Worm (Caenorhabditis elegans) whole organism, L4/young adult: ENCODE data around the gene T21B10.3.
A peak's percentile ranks its signal among the peaks of the same experiment; 100 is the strongest.

Experiments used
- W03F9.2 ChIP-seq: fragments of 150-350 bp; optimal IDR thresholded peaks from 2 replicates; lab custom pipeline; 2014; ENCODE audit warnings: missing biosample characterization, missing genetic modification characterization
- dao-5 ChIP-seq: sonication (generic microtip); optimal IDR thresholded peaks from 2 replicates; lab custom pipeline; 2016; ENCODE audit warnings: missing genotype, missing genetic modification characterization, moderate library complexity, missing compliant biosample characterization
- him-1 ChIP-seq: sonication (generic microtip); optimal IDR thresholded peaks from 2 replicates; lab custom pipeline; 2016; ENCODE audit warnings: missing genotype, missing genetic modification reagents, missing genetic modification characterization, missing compliant biosample characterization

The T21B10.3 gene

DNA sequence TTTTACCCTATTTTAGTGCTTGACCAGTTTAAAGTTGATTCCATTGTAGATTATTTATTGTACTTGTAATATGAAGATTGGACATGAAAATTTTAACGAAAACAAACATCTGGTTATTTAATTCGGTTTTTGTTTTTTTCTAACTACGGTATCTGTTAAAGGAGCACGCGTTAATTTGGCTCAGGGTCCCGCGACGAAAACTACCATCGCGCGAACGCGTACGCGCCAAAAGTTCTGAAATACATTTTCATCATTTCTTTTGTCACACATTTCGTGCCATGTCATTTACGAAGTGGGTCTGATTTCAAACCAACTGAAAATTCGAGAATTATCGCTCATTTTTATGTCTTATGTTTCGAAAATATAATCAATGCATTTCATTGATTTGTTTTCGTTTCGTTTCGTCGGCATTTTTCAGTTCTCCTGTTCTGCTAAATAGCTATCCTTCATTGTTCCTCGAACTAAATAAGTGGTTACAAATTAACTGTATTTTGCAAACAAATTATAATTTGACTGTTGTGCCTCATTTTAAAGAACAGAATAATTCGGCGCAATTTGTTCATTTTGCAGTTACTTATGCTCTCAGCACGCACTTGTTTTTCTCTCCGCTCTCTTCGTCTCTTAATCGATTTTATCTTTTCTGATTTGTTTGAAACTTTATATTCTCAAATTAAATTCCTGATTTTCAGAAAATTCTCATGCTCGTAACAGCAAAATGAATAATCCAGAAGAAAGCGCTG, at the start of gene T21B10.3:
TSS of gene T21B10.3 (plus strand) at position 690 of the 740 bp plus-strand sequence.
- TF ChIP-seq him-1 (peak; percentile 22), dao-5 (tag; lab: Kevin White, UChicago) (no peak), W03F9.2 (tag; lab: Kevin White, UChicago) (peak; percentile 68)

DNA sequence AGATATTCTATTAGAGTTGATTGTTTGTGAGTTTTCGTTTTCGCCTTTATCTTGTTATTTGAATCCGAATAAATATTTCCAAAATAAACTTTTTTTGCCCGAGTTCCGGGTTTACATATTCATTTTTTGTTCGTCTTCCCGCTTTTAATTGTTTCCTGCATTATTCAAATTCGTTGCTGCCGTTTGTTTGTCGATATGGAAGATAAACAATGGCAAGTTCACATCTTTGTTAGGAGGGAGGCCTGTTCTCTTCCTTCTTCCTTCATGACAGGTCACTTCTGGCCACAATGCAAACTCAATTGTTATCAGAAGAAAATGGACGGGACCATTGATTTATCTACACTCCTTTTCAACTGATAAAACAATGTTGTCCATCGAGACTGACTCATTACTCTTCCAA, 44.6 kb upstream of the T21B10.3 start:
- TF ChIP-seq W03F9.2 (tag; lab: Kevin White, UChicago), result no peak
- TF ChIP-seq dao-5 (tag; lab: Kevin White, UChicago), result no peak
- TF ChIP-seq him-1, result no peak

DNA sequence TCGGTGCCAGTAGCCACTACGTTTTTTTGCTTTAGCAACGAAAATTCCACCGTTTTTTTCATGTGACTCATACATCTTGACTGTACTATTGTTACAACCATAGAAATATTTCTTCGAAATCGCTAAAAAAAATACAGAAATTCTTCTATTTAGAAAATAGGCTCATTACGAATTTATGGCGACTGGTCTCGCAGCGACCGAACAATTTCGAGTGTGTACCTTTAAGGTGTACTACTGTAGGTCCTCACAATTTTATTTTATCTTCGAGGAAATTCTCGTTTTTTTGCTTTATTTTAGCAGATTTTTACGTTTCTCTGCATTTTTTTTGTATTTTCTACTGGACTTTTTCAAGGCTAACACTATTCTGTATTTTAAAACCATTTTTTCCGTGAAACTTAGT, 44.2 kb upstream of the T21B10.3 start:
- TF ChIP-seq W03F9.2 (tag; lab: Kevin White, UChicago) (peak; percentile 37), dao-5 (tag; lab: Kevin White, UChicago) (no peak)

DNA sequence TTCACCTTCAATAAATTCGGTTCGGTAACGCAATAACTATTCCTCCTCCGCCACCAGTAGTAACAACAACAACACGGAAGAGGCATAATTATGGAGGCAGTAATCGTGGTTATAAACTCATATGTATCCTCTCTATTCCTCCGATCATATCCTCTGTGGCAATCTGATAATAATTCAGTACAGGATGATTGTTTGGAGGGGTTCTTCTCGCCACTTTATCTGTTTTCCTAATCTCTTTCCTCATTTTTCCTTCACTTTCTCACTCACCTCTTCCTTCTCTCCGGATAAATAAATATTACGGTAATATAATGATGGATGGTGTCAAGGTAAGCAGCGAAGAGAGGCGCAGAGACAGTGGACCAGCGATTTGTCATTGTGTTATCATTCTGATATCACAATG, 43.7 kb upstream of the T21B10.3 start:
- TF ChIP-seq dao-5 (tag; lab: Kevin White, UChicago) (no peak), W03F9.2 (tag; lab: Kevin White, UChicago) (no peak), him-1 (no peak)

DNA sequence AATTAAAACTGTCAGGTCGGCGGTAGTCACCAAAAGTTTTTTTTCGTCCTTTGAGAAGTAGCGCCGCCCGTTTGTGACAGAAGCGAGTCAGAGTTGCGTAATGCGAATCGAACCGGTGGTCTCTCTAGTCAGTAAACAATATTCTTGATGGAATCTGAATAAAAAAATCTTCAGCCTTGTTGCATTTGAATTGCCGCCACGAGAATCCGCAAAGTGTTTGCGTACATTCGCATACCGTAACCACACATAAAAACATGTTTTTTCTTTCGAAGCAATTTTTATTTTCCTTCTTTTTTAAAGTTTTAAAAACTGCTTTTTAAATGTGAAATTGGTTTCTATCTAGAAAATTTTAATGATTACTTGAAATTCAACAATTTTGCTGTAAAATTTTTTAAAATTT, 43.1 kb upstream of the T21B10.3 start:
- TF ChIP-seq him-1, result no peak
- TF ChIP-seq dao-5 (tag; lab: Kevin White, UChicago), result no peak
- TF ChIP-seq W03F9.2 (tag; lab: Kevin White, UChicago), result no peak

DNA sequence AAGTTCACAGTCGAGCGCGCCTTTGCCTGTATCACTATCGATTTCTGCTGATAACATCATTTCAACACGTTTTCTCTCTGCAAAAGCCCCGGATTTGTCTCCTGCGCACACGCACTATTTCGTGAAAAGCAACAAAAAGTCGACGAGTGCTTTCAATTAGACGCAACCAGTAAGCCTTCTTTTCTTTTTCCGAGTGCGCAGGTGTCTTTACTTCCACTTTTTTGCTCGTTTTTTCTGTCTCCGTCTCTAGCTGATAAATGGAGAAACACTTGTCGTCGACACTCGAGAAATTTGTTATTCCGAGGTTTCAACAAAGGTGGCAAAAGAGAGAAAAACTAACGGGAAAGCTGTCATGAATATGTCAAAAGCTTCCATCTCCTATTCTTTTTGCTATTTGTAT, 42.6 kb upstream of the T21B10.3 start:
- TF ChIP-seq dao-5 (tag; lab: Kevin White, UChicago) (no peak), W03F9.2 (tag; lab: Kevin White, UChicago) (no peak), him-1 (no peak)

DNA sequence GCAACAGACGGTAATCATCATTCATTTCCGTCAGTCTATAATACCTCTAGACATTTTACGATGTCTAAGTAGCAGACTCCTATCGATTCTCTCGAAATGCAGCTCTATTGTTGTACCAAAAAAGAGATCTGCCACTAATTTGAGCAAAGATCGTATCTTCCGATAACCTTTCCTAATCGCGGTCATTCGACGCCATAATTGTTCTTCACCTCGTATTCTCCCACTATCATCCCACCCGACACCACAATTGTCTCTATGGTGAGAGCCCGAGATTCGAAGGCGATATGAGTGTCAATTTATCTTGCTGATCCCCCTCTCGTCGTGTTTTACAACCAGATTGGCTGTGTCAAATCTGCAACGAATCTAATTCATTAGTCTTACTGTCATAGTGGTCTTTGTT, 38.8 kb upstream of the T21B10.3 start:
- TF ChIP-seq dao-5 (tag; lab: Kevin White, UChicago) (no peak), him-1 (no peak), W03F9.2 (tag; lab: Kevin White, UChicago) (no peak)

DNA sequence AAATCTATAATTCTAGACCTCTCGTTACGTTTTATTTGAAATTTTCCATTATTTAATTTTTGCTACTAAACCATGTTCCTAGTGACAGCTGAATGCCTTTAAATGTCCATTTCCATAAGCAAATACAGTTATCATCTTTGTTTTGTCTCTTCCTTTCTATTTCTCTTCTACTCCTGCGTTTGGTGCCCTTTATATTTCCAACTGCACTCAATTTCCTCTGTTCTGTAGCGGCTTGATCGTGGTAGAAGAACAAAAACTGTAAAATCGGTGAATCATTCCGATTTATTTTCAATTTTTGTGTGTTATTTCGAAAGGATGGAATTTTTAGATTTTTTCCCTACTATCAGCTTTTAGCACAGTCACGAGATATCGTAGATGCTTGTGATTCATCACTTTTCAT, 38.3 kb upstream of the T21B10.3 start:
- TF ChIP-seq him-1, result no peak
- no peak for TF ChIP-seq W03F9.2 (tag; lab: Kevin White, UChicago)
- TF ChIP-seq dao-5 (tag; lab: Kevin White, UChicago), result no peak

DNA sequence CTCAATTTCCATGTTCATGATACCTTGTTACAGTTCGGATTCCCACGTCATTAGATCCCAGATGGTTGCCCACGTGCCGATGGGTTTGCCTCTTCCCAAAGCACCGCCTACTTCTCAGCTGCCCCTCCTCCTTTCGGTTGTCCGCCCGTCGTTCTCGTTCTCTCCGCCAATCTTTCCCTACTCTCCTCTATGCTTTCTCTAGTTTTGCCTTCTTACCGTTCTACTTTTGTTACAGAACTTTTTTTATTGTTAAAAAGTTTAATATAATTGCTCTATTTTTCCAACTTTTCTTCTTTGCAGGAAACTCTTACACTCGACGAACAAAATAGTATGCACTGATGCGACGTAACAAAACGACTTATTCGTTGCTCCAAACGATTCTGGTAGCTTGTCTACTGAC, 37.6 kb upstream of the T21B10.3 start, which contains the start of gene lat-1:
TSS of gene lat-1 (plus strand) at position 301 of the 400 bp plus-strand sequence.
- TF ChIP-seq him-1, result no peak
- no peak for TF ChIP-seq W03F9.2 (tag; lab: Kevin White, UChicago)
- no peak for TF ChIP-seq dao-5 (tag; lab: Kevin White, UChicago)

DNA sequence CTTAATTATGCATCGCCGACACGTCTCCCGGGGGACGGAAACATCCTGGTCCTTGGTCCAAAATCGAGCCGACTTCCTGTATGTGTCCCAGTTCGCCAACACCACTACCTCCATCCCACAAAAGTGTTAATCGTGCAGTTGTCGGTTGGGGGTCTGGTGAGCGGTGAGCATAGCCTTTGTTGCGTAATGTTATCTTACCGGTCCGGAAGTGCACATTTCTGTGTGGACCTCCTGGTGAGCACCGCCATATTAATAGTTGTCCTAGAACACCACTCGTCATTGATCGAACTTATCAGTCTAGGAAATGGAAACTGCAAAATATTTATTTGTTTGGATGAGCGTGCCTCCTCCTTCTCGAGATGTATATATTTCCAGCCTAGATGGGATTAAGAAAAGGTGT, 36.9 kb upstream of the T21B10.3 start:
- TF ChIP-seq W03F9.2 (tag; lab: Kevin White, UChicago), result no peak
- TF ChIP-seq dao-5 (tag; lab: Kevin White, UChicago), result no peak
- TF ChIP-seq him-1, result no peak

DNA sequence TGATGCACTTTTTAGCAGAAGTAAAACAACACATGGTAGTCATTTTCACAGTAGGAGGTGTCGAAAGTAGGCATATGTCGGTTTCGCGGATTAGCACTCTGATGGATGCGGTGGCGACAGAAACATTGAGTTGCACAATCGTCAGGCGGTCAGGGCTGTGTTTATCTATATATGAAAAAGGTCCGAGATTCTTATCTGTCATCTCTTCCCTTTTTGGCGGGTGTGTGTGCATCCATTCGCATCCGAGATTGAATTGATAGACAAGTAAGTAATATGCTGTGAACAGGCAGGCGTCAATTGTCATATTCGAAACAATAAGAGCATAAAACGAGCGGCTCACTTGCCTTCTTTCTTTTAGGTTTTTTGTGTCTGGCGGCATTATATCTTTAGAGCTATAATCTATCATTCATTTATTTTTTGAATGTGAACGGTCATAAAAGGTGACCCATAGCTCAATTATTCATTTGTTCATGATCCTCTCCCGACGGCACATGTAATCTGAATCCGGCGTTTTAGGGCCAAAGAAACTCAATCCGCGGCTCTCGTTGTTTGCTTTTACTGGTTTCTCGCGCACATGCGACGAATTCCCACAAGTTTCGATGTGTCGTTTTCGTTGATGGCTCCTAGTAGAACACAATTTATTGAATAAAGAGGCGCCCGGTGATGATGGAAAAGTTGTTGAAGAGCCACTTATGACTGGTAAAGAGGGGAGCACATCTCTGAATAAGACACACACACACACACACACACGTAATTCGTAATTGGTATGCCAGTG, 35.4 kb upstream of the T21B10.3 start:
- TF ChIP-seq dao-5 (tag; lab: Kevin White, UChicago), result no peak
- TF ChIP-seq him-1, result no peak
- TF ChIP-seq W03F9.2 (tag; lab: Kevin White, UChicago), result no peak

DNA sequence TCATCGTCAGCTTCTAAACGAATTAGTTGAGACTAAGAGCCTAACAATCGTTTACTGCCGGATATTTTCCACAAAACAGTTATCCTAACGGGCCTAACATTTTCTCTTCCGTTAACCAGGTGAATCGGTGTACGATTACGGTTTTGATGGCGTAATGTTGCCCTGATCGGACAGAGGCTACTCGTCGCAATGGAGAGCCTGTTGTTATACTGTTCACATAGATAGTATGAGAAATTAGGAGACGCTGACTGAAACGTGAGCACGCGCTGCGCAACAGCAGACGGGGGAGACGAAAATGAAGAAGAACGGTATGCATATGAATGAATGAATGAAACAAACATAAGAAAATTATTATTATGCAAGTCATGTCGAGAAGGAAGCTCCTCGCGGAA, 34.8 kb upstream of the T21B10.3 start:
- TF ChIP-seq dao-5 (tag; lab: Kevin White, UChicago), result no peak
- TF ChIP-seq him-1, result no peak
- TF ChIP-seq W03F9.2 (tag; lab: Kevin White, UChicago), result no peak

DNA sequence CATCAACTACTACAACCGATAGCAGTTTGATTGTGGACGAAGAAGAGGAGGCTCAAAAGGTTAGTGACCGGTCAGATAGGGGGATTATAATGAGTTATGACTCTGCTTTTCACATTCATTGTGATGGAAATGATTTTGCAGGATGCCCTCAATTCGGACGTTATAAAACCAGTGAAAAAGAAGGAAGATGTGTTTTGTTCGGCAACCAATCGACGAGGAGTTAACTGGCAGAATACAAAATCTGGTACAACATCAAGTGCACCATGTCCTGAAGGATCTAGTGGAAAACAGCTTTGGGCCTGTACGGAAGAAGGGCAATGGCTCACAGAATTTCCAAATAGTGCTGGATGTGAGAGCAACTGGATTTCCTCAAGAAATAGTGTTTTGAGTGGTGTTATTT, 30.3 kb upstream of the T21B10.3 start:
- no peak for TF ChIP-seq W03F9.2 (tag; lab: Kevin White, UChicago)
- no peak for TF ChIP-seq dao-5 (tag; lab: Kevin White, UChicago)
- no peak for TF ChIP-seq him-1

DNA sequence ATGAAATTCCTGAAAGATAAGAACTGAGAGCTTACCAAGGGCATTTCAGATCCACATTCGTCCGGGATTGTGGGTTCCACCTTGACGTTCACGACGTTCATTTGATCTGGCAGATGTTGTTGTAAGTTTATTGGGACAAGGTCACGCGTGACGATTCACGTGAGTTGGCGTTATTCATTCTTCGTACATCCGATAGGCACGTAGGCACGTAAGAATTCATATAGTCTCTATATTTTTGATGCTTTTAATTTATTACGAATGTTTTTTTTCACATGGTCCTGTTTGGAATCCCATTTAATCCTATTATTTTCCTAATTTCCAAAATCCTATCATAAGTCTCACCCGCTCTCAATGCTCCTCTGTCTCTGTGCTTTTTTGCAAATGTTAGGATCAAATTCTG, 22.3 kb upstream of the T21B10.3 start, which contains the start of gene B0457.4:
TSS of gene B0457.4 (minus strand) at position 101 of the 400 bp plus-strand sequence.
- no peak for TF ChIP-seq him-1
- TF ChIP-seq dao-5 (tag; lab: Kevin White, UChicago), result no peak
- no peak for TF ChIP-seq W03F9.2 (tag; lab: Kevin White, UChicago)
